Worm (Caenorhabditis elegans) whole organism, L2 larva: Measurements from ENCODE around the gene Y46B2A.4.
"Not testable (repeated sequence)": the region's sequence is repeated elsewhere in the genome, so short reads cannot be mapped to it uniquely, and the experiment has no call there.

Experiments used
- C34F6.9 ChIP-seq: fragments of 150-350 bp; optimal IDR thresholded peaks from 2 replicates; lab custom pipeline; 2014; ENCODE audit warnings: missing biosample characterization, missing genetic modification characterization
- F13H6.1 ChIP-seq: sonication (generic microtip); optimal IDR thresholded peaks from 2 replicates; lab custom pipeline; 2016; ENCODE audit warnings: missing genetic modification characterization, missing compliant biosample characterization
- ZK546.5 ChIP-seq: sonication (generic microtip); optimal IDR thresholded peaks from 2 replicates; lab custom pipeline; 2017; ENCODE audit warnings: missing biosample characterization, missing genetic modification characterization
- aly-2 ChIP-seq: fragments of 150-350 bp; optimal IDR thresholded peaks from 2 replicates; lab custom pipeline; 2014; ENCODE audit warnings: missing biosample characterization, missing genetic modification characterization
- ama-1 ChIP-seq: fragments of 150-350 bp; optimal IDR thresholded peaks from 2 replicates; lab custom pipeline; 2018; ENCODE audit warnings: inconsistent platforms
- blmp-1 ChIP-seq: sonication (generic microtip); optimal IDR thresholded peaks from 2 replicates; lab custom pipeline; 2017; ENCODE audit warnings: missing genetic modification characterization, mild to moderate bottlenecking, missing compliant biosample characterization, antibody characterized with exemption, moderate library complexity; ENCODE audit not compliant: insufficient read depth
- ceh-82 ChIP-seq: fragments of 150-350 bp; optimal IDR thresholded peaks from 2 replicates; lab custom pipeline; 2014; ENCODE audit warnings: missing biosample characterization, missing genetic modification characterization
- crh-2 ChIP-seq: sonication (generic microtip); optimal IDR thresholded peaks from 2 replicates; lab custom pipeline; 2017; ENCODE audit warnings: missing biosample characterization, missing genetic modification characterization
- dmd-4 ChIP-seq: sonication (generic microtip); optimal IDR thresholded peaks from 2 replicates; lab custom pipeline; 2017; ENCODE audit warnings: missing biosample characterization, missing genetic modification characterization
- elt-1 ChIP-seq: fragments of 150-350 bp; optimal IDR thresholded peaks from 2 replicates; lab custom pipeline; 2014; ENCODE audit warnings: missing biosample characterization, missing genetic modification characterization
- elt-3 ChIP-seq: sonication (generic microtip); optimal IDR thresholded peaks from 2 replicates; lab custom pipeline; 2017; ENCODE audit warnings: missing biosample characterization, missing genetic modification characterization
- fos-1 ChIP-seq: fragments of 150-350 bp; optimal IDR thresholded peaks from 2 replicates; lab custom pipeline; 2014; ENCODE audit warnings: missing biosample characterization, missing genetic modification characterization
- gmeb-1 ChIP-seq: fragments of 150-350 bp; optimal IDR thresholded peaks from 2 replicates; lab custom pipeline; 2014; ENCODE audit warnings: missing biosample characterization, missing genetic modification characterization
- lin-11 ChIP-seq: fragments of 150-350 bp; sonication (generic microtip); optimal IDR thresholded peaks from 2 replicates; lab custom pipeline; 2014; ENCODE audit warnings: missing biosample characterization, missing genetic modification characterization, inconsistent platforms, mixed read lengths
- lin-13 ChIP-seq: fragments of 150-350 bp; optimal IDR thresholded peaks from 2 replicates; lab custom pipeline; 2014; ENCODE audit warnings: missing biosample characterization, missing genetic modification reagents, missing genetic modification characterization
- lin-39 ChIP-seq: fragments of 150-350 bp; optimal IDR thresholded peaks from 2 replicates; lab custom pipeline; 2014; ENCODE audit warnings: missing biosample characterization, missing genetic modification reagents, missing genetic modification characterization
- lsy-2 ChIP-seq, 2 experiments: fragments of 150-350 bp in 1 of 2; sonication (generic microtip) in 1 of 2; optimal IDR thresholded peaks; 2 replicates each; lab custom pipeline; 2014 to 2017; ENCODE audit warnings: missing biosample characterization in 2 of 2, missing genetic modification characterization in 2 of 2
- mbf-1 ChIP-seq: sonication (generic microtip); optimal IDR thresholded peaks from 2 replicates; lab custom pipeline; 2017; ENCODE audit warnings: missing biosample characterization, missing genetic modification characterization
- mdl-1 ChIP-seq, 2 experiments: fragments of 150-350 bp in 1 of 2; sonication (generic microtip) in 1 of 2; optimal IDR thresholded peaks; 2 replicates each; lab custom pipeline; 2017; ENCODE audit warnings: missing biosample characterization in 2 of 2, missing genetic modification characterization in 2 of 2
- nhr-10 ChIP-seq: sonication (generic microtip); optimal IDR thresholded peaks from 2 replicates; lab custom pipeline; 2017; ENCODE audit warnings: missing biosample characterization, missing genetic modification characterization
- nhr-11 ChIP-seq: fragments of 150-350 bp; optimal IDR thresholded peaks from 2 replicates; lab custom pipeline; 2014; ENCODE audit warnings: missing biosample characterization, missing genetic modification characterization
- nhr-12 ChIP-seq: fragments of 150-350 bp; optimal IDR thresholded peaks from 2 replicates; lab custom pipeline; 2014; ENCODE audit warnings: missing biosample characterization, missing genetic modification characterization
- nhr-129 ChIP-seq: fragments of 150-350 bp; optimal IDR thresholded peaks from 2 replicates; lab custom pipeline; 2014; ENCODE audit warnings: missing biosample characterization, missing genetic modification characterization
- nhr-25 ChIP-seq: fragments of 150-350 bp; sonication (generic microtip); optimal IDR thresholded peaks from 3 replicates; lab custom pipeline; 2014; ENCODE audit warnings: missing biosample characterization, missing genetic modification characterization
- nhr-6 ChIP-seq: fragments of 150-350 bp; optimal IDR thresholded peaks from 2 replicates; lab custom pipeline; 2014; ENCODE audit warnings: missing biosample characterization, missing genetic modification characterization
- nhr-77 ChIP-seq: fragments of 150-350 bp; optimal IDR thresholded peaks from 2 replicates; lab custom pipeline; 2014; ENCODE audit warnings: missing biosample characterization, missing genetic modification characterization
- peb-1 ChIP-seq: fragments of 150-350 bp; optimal IDR thresholded peaks from 2 replicates; lab custom pipeline; 2014; ENCODE audit warnings: missing biosample characterization, missing genetic modification characterization
- skn-1 ChIP-seq: sonication (generic microtip); optimal IDR thresholded peaks from 2 replicates; lab custom pipeline; 2017; ENCODE audit warnings: missing biosample characterization, missing genetic modification characterization
- sma-3 ChIP-seq: sonication (generic microtip); optimal IDR thresholded peaks from 2 replicates; lab custom pipeline; 2016; ENCODE audit warnings: missing genetic modification reagents, missing genetic modification characterization, missing compliant biosample characterization
- sma-9 ChIP-seq, 2 experiments: fragments of 150-350 bp in 1 of 2; sonication (generic microtip) in 1 of 2; optimal IDR thresholded peaks; 2 replicates each; lab custom pipeline; 2014 to 2016; ENCODE audit warnings: missing genetic modification characterization in 2 of 2, mild to moderate bottlenecking in 1 of 2, missing biosample characterization in 1 of 2, missing compliant biosample characterization in 1 of 2, missing genetic modification reagents in 1 of 2, moderate library complexity in 1 of 2
- snpc-4 ChIP-seq: fragments of 150-350 bp; optimal IDR thresholded peaks from 2 replicates; lab custom pipeline; 2014; ENCODE audit warnings: missing biosample characterization, missing genetic modification characterization
- zag-1 ChIP-seq: fragments of 150-350 bp; optimal IDR thresholded peaks from 2 replicates; lab custom pipeline; 2014; ENCODE audit warnings: missing biosample characterization, missing genetic modification characterization
- ztf-1 ChIP-seq: fragments of 200-800 bp; sonication (Bioruptor generic); conservative IDR thresholded peaks from 2 replicates; pipeline ENCODE4 v1.3.6; 2022; ENCODE audit warnings: missing genetic modification characterization, missing compliant biosample characterization
- ztf-11 ChIP-seq: sonication (generic microtip); optimal IDR thresholded peaks from 2 replicates; lab custom pipeline; 2017; ENCODE audit warnings: missing biosample characterization, missing genetic modification characterization
- ztf-4 ChIP-seq: fragments of 150-350 bp; optimal IDR thresholded peaks from 2 replicates; lab custom pipeline; 2014; ENCODE audit warnings: missing biosample characterization, missing genetic modification characterization

Y46B2A.4 gene

DNA sequence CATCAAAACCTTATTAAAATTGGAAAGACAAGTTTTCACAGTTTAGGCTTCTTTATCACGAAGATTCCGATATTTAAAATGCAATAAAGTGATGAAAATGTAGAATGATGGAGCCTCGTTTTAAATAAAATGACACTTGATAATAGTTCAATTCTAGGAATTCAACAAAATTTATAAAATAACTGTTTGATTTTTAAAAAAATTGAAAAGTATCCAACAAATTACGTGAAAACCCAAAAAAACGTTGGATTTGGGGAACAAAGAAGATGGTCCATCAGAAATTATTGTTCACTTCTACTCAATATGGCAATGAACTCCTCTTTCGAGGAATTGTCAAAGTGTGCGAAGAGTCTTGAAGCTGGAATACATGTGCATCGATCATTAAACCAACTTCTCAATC lies 17.7 kb upstream of the Y46B2A.4 start, which contains the start of gene F28A10.4:
Gene F28A10.4, plus strand, starts transcription at position 301 of the 400 bp plus-strand sequence.
- TF ChIP-seq lin-11 (tag; lab: Kevin White, UChicago), result no peak
- TF ChIP-seq nhr-11, result no peak
- no peak for TF ChIP-seq nhr-77 (tag; lab: Kevin White, UChicago)
- TF ChIP-seq lsy-2 (tag; optimal IDR thresholded peaks at IDR 0.05; lab: Kevin White, UChicago), result no peak
- no peak for TF ChIP-seq ZK546.5 (tag; lab: Kevin White, UChicago)
- no peak for TF ChIP-seq sma-3 (GFP tag; lab: Kevin White, UChicago)
- no peak for TF ChIP-seq dmd-4 (tag; lab: Kevin White, UChicago)
- no peak for TF ChIP-seq nhr-10 (tag; lab: Kevin White, UChicago)

ce11 chrII:845618-846017 lies 16.0 kb upstream of the Y46B2A.4 start, which contains the start of gene F28A10.7:
F28A10.7 (minus strand) TSS chrII:845718.
- TF ChIP-seq lin-11 (tag; lab: Kevin White, UChicago), result no peak
- TF ChIP-seq ceh-82, result no peak
- TF ChIP-seq nhr-6 (tag; lab: Kevin White, UChicago), result no peak
- no peak for TF ChIP-seq lin-39 (tag; lab: Kevin White, UChicago)
- no peak for TF ChIP-seq zag-1 (tag; lab: Kevin White, UChicago)
- no peak for TF ChIP-seq snpc-4 (tag; lab: Kevin White, UChicago)
- no peak for TF ChIP-seq ZK546.5 (tag; lab: Kevin White, UChicago)
- TF ChIP-seq ztf-11 (tag; lab: Kevin White, UChicago), result no peak
- TF ChIP-seq ztf-1, result no peak
- no peak for TF ChIP-seq aly-2 (tag; lab: Kevin White, UChicago)
- no peak for TF ChIP-seq ama-1 (lab: Kevin White, UChicago)
- no peak for TF ChIP-seq elt-1
- no peak for TF ChIP-seq nhr-25 (tag; lab: Kevin White, UChicago)
- no peak for TF ChIP-seq mdl-1 (tag; optimal IDR thresholded peaks at IDR 0.05; lab: Kevin White, UChicago)
- no peak for TF ChIP-seq peb-1 (tag; lab: Kevin White, UChicago)
- TF ChIP-seq ztf-4 (tag; lab: Kevin White, UChicago), result no peak
- no peak for TF ChIP-seq nhr-11
- no peak for TF ChIP-seq nhr-12 (tag; lab: Kevin White, UChicago)
- TF ChIP-seq nhr-10 (tag; lab: Kevin White, UChicago), result no peak

ce11 chrII:848519-848918 lies 13.1 kb upstream of the Y46B2A.4 start, which contains the start of the genes acdh-9 and F28A10.13:
acdh-9 (minus strand) TSS chrII:848603.
F28A10.13 (plus strand) TSS chrII:848812.
- TF ChIP-seq C34F6.9 (peak; percentile 58), blmp-1 (tag; lab: Kevin White, UChicago) (peak; percentile 20), F13H6.1 (tag; lab: Kevin White, UChicago) (peak; percentile 83), nhr-11 (no peak), sma-3 (GFP tag; lab: Kevin White, UChicago) (no peak), lin-13 (GFP tag; lab: Kevin White, UChicago) (peak; percentile 34), sma-9 (GFP tag; optimal IDR thresholded peaks at IDR 0.05; lab: Kevin White, UChicago) (peak; percentile 69), sma-9 (tag; optimal IDR thresholded peaks at IDR 0.05; lab: Kevin White, UChicago) (no peak), mdl-1 (tag; optimal IDR thresholded peaks at IDR 0.05; lab: Kevin White, UChicago) (peak; percentile 70 to 83), ama-1 (lab: Kevin White, UChicago) (peak; percentile 72), skn-1 (tag; lab: Kevin White, UChicago) (no peak), fos-1 (peak; percentile 71), crh-2 (tag; lab: Kevin White, UChicago) (peak; percentile 64), lsy-2 (tag; optimal IDR thresholded peaks at IDR 0.05; lab: Kevin White, UChicago) (peak in 1 of 2 experiments; percentile 61), mbf-1 (no peak), aly-2 (tag; lab: Kevin White, UChicago) (no peak), nhr-6 (tag; lab: Kevin White, UChicago) (peak; percentile 11), nhr-129 (peak; percentile 82), gmeb-1 (peak; percentile 44)

- not testable (repeated sequence) for TF ChIP-seq elt-3; lsy-2 (tag; optimal IDR thresholded peaks at IDR 0.05; lab: Kevin White, UChicago); mdl-1 (tag; optimal IDR thresholded peaks at IDR 0.05; lab: Kevin White, UChicago)
- TF ChIP-seq, all 48 proteins: peak for 0; not testable (repeated sequence) for 48
Measured at ce11 chrII:850567-850966, 11.1 kb upstream of the Y46B2A.4 start, which contains the start of gene F28A10.5. F28A10.5 (minus strand) TSS chrII:850667.
